Fruit fly (Drosophila melanogaster) whole organism, embryonic: ENCODE results near the gene CG17549.

ENCODE experiments used
- Antp ChIP-seq: fragments of 200-800 bp; sonication (Bioruptor generic); optimal IDR thresholded peaks from 3 replicates; lab custom pipeline; 2016; ENCODE audit warnings: missing biosample characterization, missing genetic modification characterization
- Asciz ChIP-seq: fragments of 200-800 bp; sonication (Bioruptor generic); optimal IDR thresholded peaks from 2 replicates; lab custom pipeline; 2017; ENCODE audit warnings: missing biosample characterization, mild to moderate bottlenecking, missing genetic modification characterization, missing genetic modification reagents
- CG13296 ChIP-seq: fragments of 200-800 bp; sonication (Bioruptor generic); optimal IDR thresholded peaks from 3 replicates; lab custom pipeline; 2018; ENCODE audit warnings: missing biosample characterization, mild to moderate bottlenecking, missing genetic modification characterization
- CG15479 ChIP-seq: fragments of 200-800 bp; sonication (Bioruptor generic); optimal IDR thresholded peaks from 3 replicates; lab custom pipeline; 2019; ENCODE audit warnings: missing biosample characterization, mild to moderate bottlenecking, missing genetic modification characterization, moderate library complexity
- CG16779 ChIP-seq: fragments of 200-800 bp; sonication (Bioruptor generic); IDR thresholded peaks from 2 replicates; pipeline ENCODE4 v1.3.6; 2022; ENCODE audit warnings: missing biosample characterization, missing genetic modification characterization
- CG17359 ChIP-seq: fragments of 200-800 bp; sonication (Bioruptor generic); optimal IDR thresholded peaks from 3 replicates; lab custom pipeline; 2018; ENCODE audit warnings: missing biosample characterization, mild to moderate bottlenecking, missing genetic modification characterization, moderate library complexity
- CG17912 ChIP-seq: fragments of 200-800 bp; sonication (Bioruptor generic); optimal IDR thresholded peaks from 2 replicates; lab custom pipeline; 2018; ENCODE audit warnings: missing biosample characterization, mild to moderate bottlenecking, missing genetic modification characterization
- CG1832 ChIP-seq: fragments of 200-800 bp; sonication (Bioruptor generic); optimal IDR thresholded peaks from 2 replicates; lab custom pipeline; 2017; ENCODE audit warnings: missing biosample characterization, mild to moderate bottlenecking, missing genetic modification characterization, inconsistent platforms
- CG18619 ChIP-seq: fragments of 200-800 bp; sonication (Bioruptor generic); optimal IDR thresholded peaks from 3 replicates; lab custom pipeline; 2017; ENCODE audit warnings: missing biosample characterization, mild to moderate bottlenecking, missing genetic modification characterization
- CG2120 ChIP-seq: fragments of 200-800 bp; sonication (Bioruptor generic); optimal IDR thresholded peaks from 3 replicates; lab custom pipeline; 2016; ENCODE audit warnings: missing biosample characterization, missing genetic modification characterization
- CG32532 ChIP-seq: fragments of 200-800 bp; sonication (Bioruptor generic); IDR thresholded peaks from 2 replicates; pipeline ENCODE4 v1.3.6; 2022; ENCODE audit warnings: missing biosample characterization, missing genetic modification characterization
- CG42726 ChIP-seq: fragments of 200-800 bp; sonication (Bioruptor generic); IDR thresholded peaks from 2 replicates; pipeline ENCODE4 v1.3.6; 2022; ENCODE audit warnings: missing biosample characterization, missing genetic modification characterization; ENCODE audit not compliant: partially characterized antibody
- CG43689 ChIP-seq: fragments of 200-800 bp; sonication (Bioruptor generic); IDR thresholded peaks from 2 replicates; pipeline ENCODE4 v1.3.6; 2022; ENCODE audit warnings: missing biosample characterization, missing genetic modification characterization
- CG6654 ChIP-seq: fragments of 200-800 bp; sonication (Bioruptor generic); optimal IDR thresholded peaks from 2 replicates; lab custom pipeline; 2017; ENCODE audit warnings: missing biosample characterization, mild to moderate bottlenecking, missing genetic modification characterization
- CG6683 ChIP-seq: fragments of 200-800 bp; sonication (Bioruptor generic); optimal IDR thresholded peaks from 2 replicates; lab custom pipeline; 2017; ENCODE audit warnings: missing biosample characterization, mild to moderate bottlenecking, missing genetic modification characterization, missing genetic modification reagents
- CG6689 ChIP-seq: fragments of 200-800 bp; sonication (Bioruptor generic); IDR thresholded peaks from 2 replicates; pipeline ENCODE4 v1.3.6; 2022; ENCODE audit warnings: missing biosample characterization, missing genetic modification characterization
- CG7786 ChIP-seq: fragments of 200-800 bp; sonication (Bioruptor generic); optimal IDR thresholded peaks from 2 replicates; lab custom pipeline; 2016; ENCODE audit warnings: missing biosample characterization, missing genetic modification characterization
- CG9215 ChIP-seq: fragments of 200-800 bp; sonication (Bioruptor generic); IDR thresholded peaks from 2 replicates; pipeline ENCODE4 v1.3.6; 2022; ENCODE audit warnings: missing biosample characterization, missing genetic modification characterization
- CHES-1-like ChIP-seq: fragments of 200-800 bp; sonication (Bioruptor generic); optimal IDR thresholded peaks from 2 replicates; lab custom pipeline; 2016; ENCODE audit warnings: missing biosample characterization, missing genetic modification characterization
- CTCF ChIP-seq: fragments of 200-800 bp; sonication (Bioruptor generic); optimal IDR thresholded peaks from 2 replicates; lab custom pipeline; 2017; ENCODE audit warnings: missing biosample characterization, mild to moderate bottlenecking, missing genetic modification characterization, moderate library complexity
- CrebB ChIP-seq: fragments of 200-800 bp; sonication (Bioruptor generic); optimal IDR thresholded peaks from 3 replicates; lab custom pipeline; 2018; ENCODE audit warnings: missing biosample characterization, mild to moderate bottlenecking, missing genetic modification characterization
- D ChIP-seq, 2 experiments: fragments of 200-800 bp in 1 of 2; fragments of >200 bp in 1 of 2; sonication (Bioruptor generic) in 1 of 2; optimal IDR thresholded peaks; 2 replicates in 1 of 2; 3 replicates in 1 of 2; lab custom pipeline; 2017; ENCODE audit warnings: mild to moderate bottlenecking in 1 of 2, missing biosample characterization in 1 of 2, missing genetic modification characterization in 1 of 2, missing genetic modification reagents in 1 of 2
- Fer2 ChIP-seq: fragments of 200-800 bp; sonication (Bioruptor generic); optimal IDR thresholded peaks from 2 replicates; lab custom pipeline; 2018; ENCODE audit warnings: missing biosample characterization, mild to moderate bottlenecking, missing genetic modification characterization, moderate library complexity
- HmgZ ChIP-seq: fragments of 200-800 bp; sonication (Bioruptor generic); optimal IDR thresholded peaks from 2 replicates; lab custom pipeline; 2018; ENCODE audit warnings: missing biosample characterization, mild to moderate bottlenecking, missing genetic modification characterization
- Lpt ChIP-seq: fragments of >200 bp; optimal IDR thresholded peaks from 2 replicates; lab custom pipeline; 2018; ENCODE audit warnings: missing biosample characterization, missing genetic modification characterization
- Vsx1 ChIP-seq: fragments of 200-800 bp; sonication (Bioruptor generic); optimal IDR thresholded peaks from 2 replicates; lab custom pipeline; 2017; ENCODE audit warnings: missing biosample characterization, mild to moderate bottlenecking, missing genetic modification characterization, missing genetic modification reagents
- Xrp1 ChIP-seq: fragments of 200-800 bp; sonication (Bioruptor generic); IDR thresholded peaks from 2 replicates; pipeline ENCODE4 v1.3.6; 2022; ENCODE audit warnings: missing biosample characterization, missing genetic modification characterization
- ash1 ChIP-seq: fragments of 200-800 bp; sonication (Bioruptor generic); optimal IDR thresholded peaks from 2 replicates; lab custom pipeline; 2018; ENCODE audit warnings: missing biosample characterization, mild to moderate bottlenecking, missing genetic modification characterization
- chm ChIP-seq: fragments of 200-800 bp; sonication (Bioruptor generic); IDR thresholded peaks from 2 replicates; pipeline ENCODE4 v1.3.6; 2022; ENCODE audit warnings: missing biosample characterization, missing genetic modification characterization
- crc ChIP-seq: fragments of 200-800 bp; sonication (Bioruptor generic); optimal IDR thresholded peaks from 2 replicates; lab custom pipeline; 2016; ENCODE audit warnings: missing biosample characterization, missing genetic modification characterization
- croc ChIP-seq: fragments of 200-800 bp; sonication (Bioruptor generic); conservative IDR thresholded peaks from 3 replicates; pipeline ENCODE4 v1.3.6; 2022; ENCODE audit warnings: missing biosample characterization, missing genetic modification characterization
- fd3F ChIP-seq: fragments of 200-800 bp; sonication (Bioruptor generic); optimal IDR thresholded peaks from 2 replicates; lab custom pipeline; 2018; ENCODE audit warnings: missing biosample characterization, mild to moderate bottlenecking, missing genetic modification characterization, moderate library complexity
- fu2 ChIP-seq: fragments of 200-800 bp; sonication (Bioruptor generic); optimal IDR thresholded peaks from 2 replicates; lab custom pipeline; 2016; ENCODE audit warnings: missing biosample characterization, missing genetic modification characterization
- grau ChIP-seq: fragments of 200-800 bp; optimal IDR thresholded peaks from 3 replicates; lab custom pipeline; 2019; ENCODE audit warnings: missing biosample characterization, mild to moderate bottlenecking, missing genetic modification characterization, moderate library complexity
- hbn ChIP-seq: fragments of 200-800 bp; sonication (Bioruptor generic); IDR thresholded peaks from 2 replicates; pipeline ENCODE4 v1.3.6; 2022; ENCODE audit warnings: missing biosample characterization, missing genetic modification characterization; ENCODE audit not compliant: partially characterized antibody
- insv ChIP-seq, 2 experiments: fragments of 200-800 bp; sonication (Bioruptor generic); optimal IDR thresholded peaks; 3 replicates each; lab custom pipeline; 2016 to 2018; ENCODE audit warnings: missing biosample characterization in 2 of 2, missing genetic modification characterization in 2 of 2
- jing ChIP-seq: fragments of 200-800 bp; sonication (Bioruptor generic); optimal IDR thresholded peaks from 2 replicates; lab custom pipeline; 2018; ENCODE audit warnings: missing biosample characterization, mild to moderate bottlenecking, missing genetic modification characterization
- maf-S ChIP-seq: fragments of 200-800 bp; sonication (Bioruptor generic); optimal IDR thresholded peaks from 2 replicates; lab custom pipeline; 2016; ENCODE audit warnings: missing biosample characterization, missing genetic modification characterization
- mld ChIP-seq: fragments of 200-800 bp; sonication (Bioruptor generic); IDR thresholded peaks from 3 replicates; pipeline ENCODE4 v1.3.6; 2022; ENCODE audit warnings: missing biosample characterization, missing genetic modification characterization; ENCODE audit not compliant: partially characterized antibody
- oc ChIP-seq: fragments of 200-800 bp; sonication (Bioruptor generic); optimal IDR thresholded peaks from 2 replicates; lab custom pipeline; 2018; ENCODE audit warnings: missing biosample characterization, mild to moderate bottlenecking, missing genetic modification characterization, moderate library complexity
- odd ChIP-seq: fragments of 200-800 bp; sonication (Bioruptor generic); optimal IDR thresholded peaks from 2 replicates; lab custom pipeline; 2017; ENCODE audit warnings: missing biosample characterization, mild to moderate bottlenecking, missing genetic modification characterization
- onecut ChIP-seq: fragments of 200-800 bp; sonication (Bioruptor generic); IDR thresholded peaks from 2 replicates; pipeline ENCODE4 v1.3.6; 2022; ENCODE audit warnings: missing biosample characterization, missing genetic modification characterization
- otp ChIP-seq: fragments of 200-800 bp; sonication (Bioruptor generic); IDR thresholded peaks from 3 replicates; pipeline ENCODE4, ENCODE4 v1.3.6; 2022; ENCODE audit warnings: missing biosample characterization, missing genetic modification characterization
- pros ChIP-seq: fragments of 200-800 bp; sonication (Bioruptor generic); optimal IDR thresholded peaks from 3 replicates; lab custom pipeline; 2019; ENCODE audit warnings: missing biosample characterization, mild to moderate bottlenecking, missing genetic modification characterization, moderate library complexity
- scrt ChIP-seq: fragments of 200-800 bp; sonication (Bioruptor generic); optimal IDR thresholded peaks from 2 replicates; lab custom pipeline; 2018; ENCODE audit warnings: missing biosample characterization, mild to moderate bottlenecking, missing genetic modification characterization, moderate library complexity
- sens ChIP-seq: fragments of 200-800 bp; sonication (Bioruptor generic); peaks from one replicate; lab custom pipeline; 2016; ENCODE audit warnings: missing biosample characterization, missing genetic modification characterization
- slp2 ChIP-seq: fragments of 200-800 bp; sonication (Bioruptor generic); optimal IDR thresholded peaks from 2 replicates; lab custom pipeline; 2016; ENCODE audit warnings: missing biosample characterization, missing genetic modification characterization
- sob ChIP-seq: fragments of 200-800 bp; sonication (Bioruptor generic); IDR thresholded peaks from 2 replicates; pipeline ENCODE4 v1.3.6; 2022; ENCODE audit warnings: missing biosample characterization, missing genetic modification characterization
- toy ChIP-seq: fragments of 200-800 bp; sonication (Bioruptor generic); IDR thresholded peaks from 2 replicates; pipeline ENCODE4 v1.3.6; 2022; ENCODE audit warnings: missing biosample characterization, missing genetic modification characterization
- zen2 ChIP-seq: fragments of 200-800 bp; sonication (Bioruptor generic); IDR thresholded peaks from 3 replicates; pipeline ENCODE4 v1.3.6; 2022; ENCODE audit warnings: missing biosample characterization, missing genetic modification characterization; ENCODE audit not compliant: partially characterized antibody

The CG17549 gene

DNA sequence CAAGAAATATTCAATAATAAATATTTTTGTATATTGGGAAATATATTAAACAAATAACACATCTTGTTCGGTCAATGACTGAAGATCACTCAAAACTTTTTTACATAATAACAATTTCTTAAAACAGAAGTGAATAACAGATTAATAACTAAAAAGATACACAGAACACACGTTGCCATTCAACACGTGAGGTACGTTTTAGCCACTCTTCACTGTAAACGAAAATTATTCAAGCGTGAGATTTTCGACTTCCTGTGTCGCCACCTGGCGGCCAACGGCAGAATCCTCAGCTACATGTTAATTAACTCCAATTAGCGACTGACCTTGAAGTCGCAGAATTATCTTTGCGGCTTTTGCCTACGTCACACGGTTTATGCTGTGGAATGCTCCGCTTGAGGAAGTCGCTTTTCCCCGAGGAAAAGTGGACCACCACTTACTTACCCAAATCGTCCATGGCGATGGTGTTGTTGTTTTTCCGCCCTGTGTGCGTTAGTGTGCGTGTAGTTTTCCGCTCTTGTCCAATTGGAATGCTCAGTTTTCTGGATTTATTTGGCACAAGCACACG, 36.0 kb upstream of the CG17549 start (continued):
- TF ChIP-seq chm (GFP tag; lab: Robert Waterston, UW) = no peak
- TF ChIP-seq otp (GFP tag; lab: Robert Waterston, UW) = peak; percentile 94
- peak; percentile 97 for TF ChIP-seq grau (tag; lab: Kevin White, UChicago)
- peak; percentile 53 for TF ChIP-seq scrt (GFP tag; lab: Kevin White, UChicago)
- peak; percentile 58 for TF ChIP-seq CG13296 (GFP tag; lab: Kevin White, UChicago)
- peak; percentile 73 for TF ChIP-seq CG17912
- peak; percentile 32 for TF ChIP-seq maf-S
- TF ChIP-seq croc (GFP tag; lab: Robert Waterston, UW) = 0 out of 3 replicates have a peak, but pooled peaks have one; percentile 35
- peak; percentile 91 for TF ChIP-seq sens
- TF ChIP-seq zen2 (GFP tag; lab: Robert Waterston, UW) = no peak
- TF ChIP-seq Vsx1 = peak; percentile 88
- peak; percentile 69 for TF ChIP-seq CG17359
- TF ChIP-seq oc = peak; percentile 33
- no peak for TF ChIP-seq hbn (GFP tag; lab: Robert Waterston, UW)
- peak; percentile 47 for TF ChIP-seq fd3F
- TF ChIP-seq crc (GFP tag; lab: Kevin White, UChicago) = peak; percentile 19
- peak; percentile 53 for TF ChIP-seq CG43689 (GFP tag; lab: Robert Waterston, UW)
- TF ChIP-seq jing = peak; percentile 9
- peak; percentile 29 for TF ChIP-seq CHES-1-like (GFP tag; lab: Kevin White, UChicago)
- peak; percentile 65 for TF ChIP-seq CG18619 (GFP tag; lab: Kevin White, UChicago)
- peak; percentile 19 for TF ChIP-seq CG6654 (GFP tag; lab: Kevin White, UChicago)
- no peak for TF ChIP-seq HmgZ (tag; lab: Kevin White, UChicago)
- peak; percentile 32 for TF ChIP-seq Asciz
- TF ChIP-seq Lpt (GFP tag; lab: Kevin White, UChicago) = peak; percentile 77
- TF ChIP-seq fu2 = peak; percentile 38
- TF ChIP-seq mld (GFP tag; lab: Robert Waterston, UW) = no peak
- TF ChIP-seq insv (GFP tag; optimal IDR thresholded peaks at IDR 0.05; lab: Kevin White, UChicago) = peak; percentile 87 to 93
- TF ChIP-seq slp2 (GFP tag; lab: Kevin White, UChicago) = peak; percentile 47
- peak; percentile 64; the same call in 1 of the 2 replicates for TF ChIP-seq CG6689
- TF ChIP-seq CG1832 = no peak
- TF ChIP-seq CG42726 (GFP tag; lab: Robert Waterston, UW) = 0 out of 2 replicates have a peak, but pooled peaks have one; percentile 15
- TF ChIP-seq CG32532 (GFP tag; lab: Robert Waterston, UW) = peak; percentile 83
- peak; percentile 71 for TF ChIP-seq onecut (GFP tag; lab: Robert Waterston, UW)
- peak; percentile 52 for TF ChIP-seq odd
- TF ChIP-seq D (optimal IDR thresholded peaks at IDR 0.05; lab: Kevin White, UChicago) = no peak
- TF ChIP-seq D (GFP tag; optimal IDR thresholded peaks at IDR 0.05; lab: Kevin White, UChicago) = peak; percentile 68
- TF ChIP-seq Xrp1 (GFP tag; lab: Robert Waterston, UW) = peak; percentile 75
- TF ChIP-seq Antp (GFP tag; lab: Kevin White, UChicago) = peak; percentile 64
- TF ChIP-seq pros (GFP tag; lab: Kevin White, UChicago) = peak; percentile 81
- no peak for TF ChIP-seq CG15479
- peak; percentile 32 for TF ChIP-seq Fer2 (tag; lab: Kevin White, UChicago)
- TF ChIP-seq CTCF = peak; percentile 93
- TF ChIP-seq toy (GFP tag; lab: Robert Waterston, UW) = peak; percentile 71
- no peak for TF ChIP-seq CG6683 (GFP tag; lab: Kevin White, UChicago)
- no peak for TF ChIP-seq ash1 (GFP tag; lab: Kevin White, UChicago)
- no peak for TF ChIP-seq CG16779 (GFP tag; lab: Robert Waterston, UW)
- peak; percentile 54; the same call in 1 of the 2 replicates for TF ChIP-seq CG9215
- peak; percentile 24 for TF ChIP-seq CG7786 (GFP tag; lab: Kevin White, UChicago)
- TF ChIP-seq CrebB (tag; lab: Kevin White, UChicago) = peak; percentile 52
- TF ChIP-seq sob (GFP tag; lab: Robert Waterston, UW) = peak; percentile 65
- TF ChIP-seq CG2120 (GFP tag; lab: Kevin White, UChicago) = peak; percentile 69
